Fruit fly (Drosophila melanogaster) Kc167 (cell line): ENCODE results near the gene CG12607.

Source experiments
- Myc ChIP-seq: fragments of >200 bp; optimal IDR thresholded peaks from 2 replicates; lab custom pipeline; 2017; ENCODE audit warnings: missing external identifiers
- psq ChIP-seq: fragments of >200 bp; optimal IDR thresholded peaks from 2 replicates; lab custom pipeline; 2017; ENCODE audit warnings: missing external identifiers

dm6 chr3L:4401241-4401640 lies 45.1 kb upstream of the CG12607 start:
- TF ChIP-seq psq (lab: Kevin White, UChicago) (no peak), Myc (no peak)
